Fruit fly (Drosophila melanogaster): ENCODE results near the gene CG9921.

The CG9921 gene

dm6 chrX:16281717-16282529, 51.5 kb downstream of the CG9921 start (continued):
- TF ChIP-seq Rx (GFP tag; IDR thresholded peaks at IDR 0.05) = no peak
- no peak for TF ChIP-seq CG9437 (GFP tag; optimal IDR thresholded peaks at IDR 0.05)
- peak; percentile 47 for TF ChIP-seq lab (GFP tag; optimal IDR thresholded peaks at IDR 0.05)
- no peak for TF ChIP-seq pho (GFP tag; optimal IDR thresholded peaks at IDR 0.05)
- TF ChIP-seq bsh (GFP tag; optimal IDR thresholded peaks at IDR 0.05) = no peak
- no peak for TF ChIP-seq bab2 (GFP tag; optimal IDR thresholded peaks at IDR 0.05)
- peak; percentile 24 for TF ChIP-seq oc (tag; optimal IDR thresholded peaks at IDR 0.05)
- no peak for TF ChIP-seq NC2α (GFP tag; optimal IDR thresholded peaks at IDR 0.05)
- no peak for TF ChIP-seq Deaf1 (tag; optimal IDR thresholded peaks at IDR 0.05)
- no peak for TF ChIP-seq Bdp1 (GFP tag; optimal IDR thresholded peaks at IDR 0.05)
- peak; percentile 31 for TF ChIP-seq GATAe (GFP tag; conservative IDR thresholded peaks at IDR 0.05)
- TF ChIP-seq kah (GFP tag; optimal IDR thresholded peaks at IDR 0.05) = no peak
- TF ChIP-seq kay (GFP tag; optimal IDR thresholded peaks at IDR 0.05) = no peak
- TF ChIP-seq CG32767 (GFP tag; IDR thresholded peaks at IDR 0.05) = peak; percentile 56; the same call in 1 of the 2 replicates
- TF ChIP-seq tup (GFP tag; optimal IDR thresholded peaks at IDR 0.05) = no peak
- TF ChIP-seq CG13894 (tag; optimal IDR thresholded peaks at IDR 0.05) = peak; percentile 21
- TF ChIP-seq CG11504 (tag; optimal IDR thresholded peaks at IDR 0.05) = no peak
- TF ChIP-seq CG1792 (GFP tag; optimal IDR thresholded peaks at IDR 0.05) = no peak
- TF ChIP-seq crol (GFP tag; IDR thresholded peaks at IDR 0.05) = peak; percentile 93
- no peak for TF ChIP-seq Mad (GFP tag; optimal IDR thresholded peaks at IDR 0.05)
- TF ChIP-seq Gsc (GFP tag; IDR thresholded peaks at IDR 0.05) = no peak
- TF ChIP-seq CG6683 (GFP tag; optimal IDR thresholded peaks at IDR 0.05) = no peak
- no peak for TF ChIP-seq CG8290 (GFP tag; optimal IDR thresholded peaks at IDR 0.05)
- peak in 1 of 2 experiments; percentile 60 for TF ChIP-seq CG8290 (tag; optimal IDR thresholded peaks at IDR 0.05)
- no peak for TF ChIP-seq trh (GFP tag; optimal IDR thresholded peaks at IDR 0.05)
- TF ChIP-seq CG6254 (GFP tag; optimal IDR thresholded peaks at IDR 0.05) = no peak
- TF ChIP-seq Aef1 (GFP tag; IDR thresholded peaks at IDR 0.05) = no peak
- no peak for TF ChIP-seq CG9817 (tag; optimal IDR thresholded peaks at IDR 0.05)
- TF ChIP-seq CG6813 (GFP tag; optimal IDR thresholded peaks at IDR 0.05) = no peak
- no peak for TF ChIP-seq schlank (tag; optimal IDR thresholded peaks at IDR 0.05)
- no peak for TF ChIP-seq pros (GFP tag; optimal IDR thresholded peaks at IDR 0.05)
- TF ChIP-seq jing (GFP tag; optimal IDR thresholded peaks at IDR 0.05) = no peak
- TF ChIP-seq CG3847 (GFP tag; IDR thresholded peaks at IDR 0.05) = no peak
- TF ChIP-seq z (GFP tag; IDR thresholded peaks at IDR 0.05) = no peak
- TF ChIP-seq Ssrp (tag; optimal IDR thresholded peaks at IDR 0.05) = no peak
- TF ChIP-seq ara (GFP tag; IDR thresholded peaks at IDR 0.05) = no peak
- no peak for TF ChIP-seq chn (GFP tag; optimal IDR thresholded peaks at IDR 0.05)
- no peak for TF ChIP-seq lola (GFP tag; optimal IDR thresholded peaks at IDR 0.05)
- TF ChIP-seq CG8944 (GFP tag; optimal IDR thresholded peaks at IDR 0.05) = no peak
- TF ChIP-seq ssp (GFP tag; IDR thresholded peaks at IDR 0.05) = no peak
- no peak for TF ChIP-seq CG16863 (GFP tag; optimal IDR thresholded peaks at IDR 0.05)
- no peak for TF ChIP-seq CG14014 (GFP tag; IDR thresholded peaks at IDR 0.05)
- no peak for TF ChIP-seq CG12744 (GFP tag; optimal IDR thresholded peaks at IDR 0.05)
- TF ChIP-seq Dll (GFP tag; IDR thresholded peaks at IDR 0.05; ENCODE audit: partially characterized antibody) = no peak
- TF ChIP-seq MESR4 (GFP tag; optimal IDR thresholded peaks at IDR 0.05) = no peak
- TF ChIP-seq vvl (GFP tag; IDR thresholded peaks at IDR 0.05) = 0 out of 2 replicates have a peak, but pooled peaks have one; percentile 34
- no peak for TF ChIP-seq CG2202 (tag; optimal IDR thresholded peaks at IDR 0.05)
- no peak for TF ChIP-seq fru (optimal IDR thresholded peaks at IDR 0.05)
- no peak for TF ChIP-seq CG9876 (GFP tag; optimal IDR thresholded peaks at IDR 0.05)
- TF ChIP-seq fd3F (GFP tag; optimal IDR thresholded peaks at IDR 0.05) = no peak
